Worm (Caenorhabditis elegans) whole organism, L3 larva: Measurements from ENCODE around the gene C05D11.8.

ENCODE experiments used
- R02D3.7 ChIP-seq: fragments of 150-350 bp; optimal IDR thresholded peaks from 2 replicates; lab custom pipeline; 2014; ENCODE audit warnings: missing biosample characterization, missing genetic modification characterization
- ZK546.5 ChIP-seq: sonication (generic microtip); optimal IDR thresholded peaks from 2 replicates; lab custom pipeline; 2017; ENCODE audit warnings: missing biosample characterization, missing genetic modification characterization
- aly-2 ChIP-seq: fragments of 150-350 bp; optimal IDR thresholded peaks from 2 replicates; lab custom pipeline; 2014; ENCODE audit warnings: missing biosample characterization, missing genetic modification characterization
- ama-1 ChIP-seq: fragments of 150-350 bp; optimal IDR thresholded peaks from 2 replicates; lab custom pipeline; 2018
- ceh-16 ChIP-seq: sonication (generic microtip); optimal IDR thresholded peaks from 2 replicates; lab custom pipeline; 2017; ENCODE audit warnings: missing biosample characterization, missing genetic modification characterization
- ceh-28 ChIP-seq: fragments of 150-350 bp; optimal IDR thresholded peaks from 2 replicates; lab custom pipeline; 2014; ENCODE audit warnings: missing biosample characterization, missing genetic modification reagents, missing genetic modification characterization
- ceh-82 ChIP-seq: fragments of 150-350 bp; optimal IDR thresholded peaks from 2 replicates; lab custom pipeline; 2014; ENCODE audit warnings: missing biosample characterization, missing genetic modification characterization
- ceh-9 ChIP-seq: sonication (generic microtip); optimal IDR thresholded peaks from 2 replicates; lab custom pipeline; 2018; ENCODE audit warnings: missing biosample characterization, missing genetic modification characterization
- daf-12 ChIP-seq: fragments of 150-350 bp; optimal IDR thresholded peaks from 2 replicates; lab custom pipeline; 2014; ENCODE audit warnings: missing biosample characterization, missing genetic modification reagents, missing genetic modification characterization
- egl-27 ChIP-seq: sonication (generic microtip); optimal IDR thresholded peaks from 4 replicates; lab custom pipeline; 2017; ENCODE audit warnings: missing biosample characterization, missing genetic modification reagents, missing genetic modification characterization
- egl-5 ChIP-seq: fragments of 150-350 bp; optimal IDR thresholded peaks from 2 replicates; lab custom pipeline; 2017; ENCODE audit warnings: missing biosample characterization, missing genetic modification reagents, missing genetic modification characterization, inconsistent platforms
- elt-1 ChIP-seq: fragments of 150-350 bp; optimal IDR thresholded peaks from 2 replicates; lab custom pipeline; 2014; ENCODE audit warnings: missing biosample characterization, missing genetic modification characterization
- elt-2 ChIP-seq: sonication (generic microtip); optimal IDR thresholded peaks from 2 replicates; lab custom pipeline; 2016; ENCODE audit warnings: missing genetic modification reagents, mild to moderate bottlenecking, missing genetic modification characterization, missing compliant biosample characterization
- elt-3 ChIP-seq, 3 experiments: fragments of 150-350 bp in 1 of 3; sonication (generic microtip) in 2 of 3; optimal IDR thresholded peaks; 2 replicates in 2 of 3; 4 replicates in 1 of 3; lab custom pipeline; 2014 to 2017; ENCODE audit warnings: missing biosample characterization in 3 of 3, missing genetic modification characterization in 3 of 3
- eor-1 ChIP-seq, 2 experiments: fragments of 150-350 bp; optimal IDR thresholded peaks; 2 replicates each; lab custom pipeline; 2014 to 2018; ENCODE audit warnings: missing biosample characterization in 2 of 2, missing genetic modification characterization in 2 of 2
- fkh-10 ChIP-seq: sonication (generic microtip); optimal IDR thresholded peaks from 2 replicates; lab custom pipeline; 2017; ENCODE audit warnings: missing biosample characterization, missing genetic modification reagents, missing genetic modification characterization
- fkh-2 ChIP-seq: fragments of 150-350 bp; optimal IDR thresholded peaks from 2 replicates; lab custom pipeline; 2014; ENCODE audit warnings: missing biosample characterization, missing genetic modification reagents, missing genetic modification characterization
- fos-1 ChIP-seq: fragments of 150-350 bp; optimal IDR thresholded peaks from 2 replicates; lab custom pipeline; 2014; ENCODE audit warnings: missing biosample characterization, missing genetic modification characterization
- hmg-11 ChIP-seq: sonication (generic microtip); optimal IDR thresholded peaks from 2 replicates; lab custom pipeline; 2016; ENCODE audit warnings: missing genetic modification characterization, missing compliant biosample characterization
- jun-1 ChIP-seq: fragments of 150-350 bp; optimal IDR thresholded peaks from 2 replicates; lab custom pipeline; 2014; ENCODE audit warnings: missing biosample characterization, missing genetic modification reagents, missing genetic modification characterization
- lin-15B ChIP-seq: fragments of 150-350 bp; optimal IDR thresholded peaks from 2 replicates; lab custom pipeline; 2014; ENCODE audit warnings: missing biosample characterization, missing genetic modification characterization
- lin-39 ChIP-seq: fragments of 150-350 bp; optimal IDR thresholded peaks from 2 replicates; lab custom pipeline; 2018; ENCODE audit warnings: missing biosample characterization, missing genetic modification reagents, missing genetic modification characterization
- lsy-12 ChIP-seq: sonication (generic microtip); optimal IDR thresholded peaks from 2 replicates; lab custom pipeline; 2016; ENCODE audit warnings: mild to moderate bottlenecking, missing genetic modification characterization, missing compliant biosample characterization
- mdl-1 ChIP-seq: fragments of 150-350 bp; optimal IDR thresholded peaks from 2 replicates; lab custom pipeline; 2014; ENCODE audit warnings: missing biosample characterization, missing genetic modification characterization
- mml-1 ChIP-seq: fragments of 150-350 bp; sonication (generic microtip); optimal IDR thresholded peaks from 3 replicates; lab custom pipeline; 2014; ENCODE audit warnings: missing biosample characterization, missing genetic modification characterization
- nfya-1 ChIP-seq: sonication (generic microtip); optimal IDR thresholded peaks from 2 replicates; lab custom pipeline; 2017; ENCODE audit warnings: missing genetic modification characterization, mild to moderate bottlenecking, missing compliant biosample characterization, antibody characterized with exemption, moderate library complexity; ENCODE audit not compliant: insufficient read depth
- nhr-11 ChIP-seq: fragments of 150-350 bp; optimal IDR thresholded peaks from 2 replicates; lab custom pipeline; 2014; ENCODE audit warnings: missing biosample characterization, missing genetic modification characterization
- nhr-12 ChIP-seq: fragments of 150-350 bp; optimal IDR thresholded peaks from 2 replicates; lab custom pipeline; 2014; ENCODE audit warnings: missing biosample characterization, missing genetic modification characterization
- nhr-23 ChIP-seq: fragments of 150-350 bp; optimal IDR thresholded peaks from 2 replicates; lab custom pipeline; 2014; ENCODE audit warnings: missing biosample characterization, missing genetic modification reagents, missing genetic modification characterization
- nhr-237 ChIP-seq: fragments of 150-350 bp; optimal IDR thresholded peaks from 2 replicates; lab custom pipeline; 2014; ENCODE audit warnings: missing biosample characterization, missing genetic modification characterization
- nhr-25 ChIP-seq: sonication (generic microtip); optimal IDR thresholded peaks from 2 replicates; lab custom pipeline; 2017; ENCODE audit warnings: missing biosample characterization, missing genetic modification characterization
- nhr-28 ChIP-seq: fragments of 150-350 bp; optimal IDR thresholded peaks from 2 replicates; lab custom pipeline; 2014; ENCODE audit warnings: missing biosample characterization, missing genetic modification characterization
- nhr-43 ChIP-seq: sonication (generic microtip); optimal IDR thresholded peaks from 2 replicates; lab custom pipeline; 2016; ENCODE audit warnings: mild to moderate bottlenecking, missing genetic modification characterization, missing compliant biosample characterization; ENCODE audit not compliant: poor library complexity, severe bottlenecking
- nhr-67 ChIP-seq: fragments of 150-350 bp; optimal IDR thresholded peaks from 2 replicates; lab custom pipeline; 2014; ENCODE audit warnings: missing biosample characterization, missing genetic modification characterization
- nhr-76 ChIP-seq: fragments of 150-350 bp; sonication (generic microtip); optimal IDR thresholded peaks from 5 replicates; lab custom pipeline; 2014; ENCODE audit warnings: missing biosample characterization, missing genetic modification characterization
- nhr-77 ChIP-seq: fragments of 150-350 bp; optimal IDR thresholded peaks from 2 replicates; lab custom pipeline; 2014; ENCODE audit warnings: missing biosample characterization, missing genetic modification characterization
- pha-4 ChIP-seq: fragments of 150-350 bp; optimal IDR thresholded peaks from 2 replicates; lab custom pipeline; 2014; ENCODE audit warnings: missing biosample characterization, missing genetic modification reagents, missing genetic modification characterization
- pqm-1 ChIP-seq: fragments of 150-350 bp; optimal IDR thresholded peaks from 2 replicates; lab custom pipeline; 2017; ENCODE audit warnings: missing biosample characterization, missing genetic modification characterization, inconsistent platforms
- sea-2 ChIP-seq: fragments of 150-350 bp; sonication (generic microtip); optimal IDR thresholded peaks from 4 replicates; lab custom pipeline; 2014; ENCODE audit warnings: missing biosample characterization, missing genetic modification reagents, missing genetic modification characterization
- skn-1 ChIP-seq: fragments of 150-350 bp; optimal IDR thresholded peaks from 2 replicates; lab custom pipeline; 2014; ENCODE audit warnings: missing biosample characterization, missing genetic modification characterization
- snpc-4 ChIP-seq: fragments of 150-350 bp; optimal IDR thresholded peaks from 2 replicates; lab custom pipeline; 2014; ENCODE audit warnings: missing biosample characterization, missing genetic modification characterization
- tbx-2 ChIP-seq: sonication (generic microtip); optimal IDR thresholded peaks from 2 replicates; lab custom pipeline; 2016; ENCODE audit warnings: mild to moderate bottlenecking, missing genetic modification characterization, missing compliant biosample characterization
- unc-39 ChIP-seq: sonication (generic microtip); optimal IDR thresholded peaks from 4 replicates; lab custom pipeline; 2017; ENCODE audit warnings: missing biosample characterization, missing genetic modification characterization
- unc-62 ChIP-seq: fragments of 150-350 bp; sonication (generic microtip); optimal IDR thresholded peaks from 4 replicates; lab custom pipeline; 2014; ENCODE audit warnings: missing biosample characterization, missing genetic modification reagents, missing genetic modification characterization
- zag-1 ChIP-seq: fragments of 150-350 bp; optimal IDR thresholded peaks from 2 replicates; lab custom pipeline; 2014; ENCODE audit warnings: missing biosample characterization, missing genetic modification characterization
- ztf-11 ChIP-seq: fragments of 150-350 bp; optimal IDR thresholded peaks from 2 replicates; lab custom pipeline; 2014; ENCODE audit warnings: missing biosample characterization, missing genetic modification characterization
- ztf-4 ChIP-seq: fragments of 150-350 bp; optimal IDR thresholded peaks from 2 replicates; lab custom pipeline; 2014; ENCODE audit warnings: missing biosample characterization, missing genetic modification characterization

Gene C05D11.8

DNA sequence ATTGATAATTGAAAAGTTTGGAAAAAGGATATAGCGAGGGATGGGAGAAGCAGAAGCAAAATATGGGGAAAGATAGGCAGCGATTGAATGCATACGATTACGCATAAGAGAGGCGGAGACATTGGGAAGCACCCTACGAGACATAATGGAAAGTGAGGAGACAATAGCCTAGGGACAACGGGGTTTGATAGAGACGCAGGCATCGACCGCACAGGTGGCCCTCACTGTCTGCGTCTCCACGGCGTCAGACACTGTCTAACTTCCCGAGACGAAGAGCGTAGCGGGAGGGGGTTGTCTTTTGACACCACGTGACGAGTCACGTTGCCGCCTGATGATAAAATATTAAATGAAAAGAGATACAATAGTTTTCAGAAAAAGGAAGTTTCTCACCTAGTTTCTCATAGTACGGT, 6.1 kb downstream of the C05D11.8 start (continued):
- TF ChIP-seq ztf-11 (tag; lab: Kevin White, UChicago) = no peak

DNA sequence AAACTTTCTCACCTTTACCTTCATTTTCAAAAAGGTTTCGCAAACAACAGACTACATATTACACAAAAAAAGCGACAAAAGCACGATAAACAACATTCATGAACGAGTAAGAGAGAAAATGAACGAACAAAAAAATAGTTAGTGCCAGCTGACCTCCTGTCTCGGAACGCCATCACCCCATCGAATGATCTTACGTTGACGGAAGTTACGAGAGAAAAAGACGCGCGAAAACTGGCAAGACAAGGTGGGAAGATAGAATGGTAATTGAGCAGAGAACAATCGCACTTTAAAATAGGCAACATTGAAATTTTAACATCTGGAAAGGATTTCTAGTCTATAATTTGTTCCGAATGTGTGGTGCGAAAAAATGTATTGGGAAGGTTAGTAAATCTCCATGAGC, 6.9 kb downstream of the C05D11.8 start:
- TF ChIP-seq sea-2 (GFP tag; lab: Kevin White, UChicago) = no peak
- no peak for TF ChIP-seq mdl-1
- no peak for TF ChIP-seq fkh-2
- TF ChIP-seq ZK546.5 (tag; lab: Kevin White, UChicago) = no peak
- no peak for TF ChIP-seq nhr-12 (tag; lab: Kevin White, UChicago)
- no peak for TF ChIP-seq nhr-28 (tag; lab: Kevin White, UChicago)
- TF ChIP-seq elt-3 (tag; optimal IDR thresholded peaks at IDR 0.05; lab: Kevin White, UChicago) = no peak
- no peak for TF ChIP-seq skn-1 (tag; lab: Kevin White, UChicago)
- TF ChIP-seq fos-1 (tag; lab: Kevin White, UChicago) = no peak
- TF ChIP-seq nhr-77 (tag; lab: Kevin White, UChicago) = no peak
- TF ChIP-seq elt-1 = no peak
- TF ChIP-seq nhr-11 = no peak
- TF ChIP-seq nhr-76 (tag; lab: Kevin White, UChicago) = no peak
- TF ChIP-seq snpc-4 (tag; lab: Kevin White, UChicago) = peak; percentile 30
- no peak for TF ChIP-seq elt-2 (tag; lab: Kevin White, UChicago)
- no peak for TF ChIP-seq ceh-9
- TF ChIP-seq lin-15B (tag; lab: Kevin White, UChicago) = no peak
- peak; percentile 10 for TF ChIP-seq nfya-1 (tag; lab: Kevin White, UChicago)
- peak; percentile 42 for TF ChIP-seq ama-1 (lab: Kevin White, UChicago)
- peak; percentile 32 for TF ChIP-seq egl-5 (tag; lab: Kevin White, UChicago)
- no peak for TF ChIP-seq ceh-16 (tag; lab: Kevin White, UChicago)
- no peak for TF ChIP-seq ztf-11 (tag; lab: Kevin White, UChicago)
- TF ChIP-seq tbx-2 = no peak
- no peak for TF ChIP-seq hmg-11 (tag; lab: Kevin White, UChicago)
- no peak for TF ChIP-seq R02D3.7 (tag; lab: Kevin White, UChicago)
- no peak for TF ChIP-seq lsy-12
- no peak for TF ChIP-seq aly-2 (tag; lab: Kevin White, UChicago)
- TF ChIP-seq unc-62 (GFP tag; lab: Kevin White, UChicago) = no peak
- no peak for TF ChIP-seq lin-39
- TF ChIP-seq eor-1 (tag; optimal IDR thresholded peaks at IDR 0.05; lab: Kevin White, UChicago) = no peak
- TF ChIP-seq ceh-28 = no peak
- TF ChIP-seq nhr-43 = peak; percentile 12
- TF ChIP-seq nhr-23 = peak; percentile 34
- no peak for TF ChIP-seq nhr-237 (tag; lab: Kevin White, UChicago)
- TF ChIP-seq daf-12 (tag; lab: Kevin White, UChicago) = no peak
- no peak for TF ChIP-seq nhr-67 (tag; lab: Kevin White, UChicago)
- TF ChIP-seq zag-1 (tag; lab: Kevin White, UChicago) = no peak
- TF ChIP-seq ztf-4 (tag; lab: Kevin White, UChicago) = no peak
- TF ChIP-seq pqm-1 (tag; lab: Kevin White, UChicago) = no peak
- TF ChIP-seq ceh-82 = no peak
- TF ChIP-seq pha-4 (tag; lab: Kevin White, UChicago) = peak; percentile 28
- no peak for TF ChIP-seq unc-39 (tag; lab: Kevin White, UChicago)
- no peak for TF ChIP-seq egl-27
- no peak for TF ChIP-seq fkh-10 (GFP tag; lab: Kevin White, UChicago)
- no peak for TF ChIP-seq mml-1 (tag; lab: Kevin White, UChicago)
- peak; percentile 61 for TF ChIP-seq nhr-25 (tag; lab: Kevin White, UChicago)
- no peak for TF ChIP-seq jun-1
